ENCODE assay signal across 1 fruit fly cellular context in the genomic region with DNA sequence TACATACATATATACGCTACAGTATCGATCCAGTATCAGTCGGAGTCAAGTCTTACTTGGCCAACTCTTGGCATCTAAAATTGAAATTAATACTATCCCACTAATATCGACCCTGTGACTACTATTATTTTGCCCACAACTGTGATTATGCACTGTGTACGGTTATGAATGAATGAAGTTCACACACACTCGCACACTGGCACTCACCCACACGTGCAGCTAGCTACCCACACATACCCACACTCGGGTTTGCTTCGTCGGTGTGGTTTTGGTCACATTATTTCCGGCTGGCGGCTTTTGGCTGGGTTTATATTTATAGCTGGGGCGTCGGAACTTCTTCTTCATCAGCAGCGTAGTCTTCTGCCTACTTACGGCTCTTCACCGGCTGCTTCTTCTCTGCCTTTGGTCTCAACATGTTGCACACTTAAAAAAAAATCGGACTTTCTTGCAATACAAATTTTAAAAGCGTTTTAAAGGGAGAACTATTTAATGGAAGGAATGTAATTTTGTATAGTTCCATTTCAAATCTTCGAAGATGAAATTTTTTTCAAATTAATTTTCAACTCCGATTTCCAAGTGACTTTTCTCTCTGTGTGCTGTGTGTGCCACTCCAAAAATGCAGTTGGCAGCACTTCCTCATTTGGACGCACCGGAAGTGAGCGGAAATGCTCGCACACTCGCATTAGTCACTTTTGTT.
TF ChIP-seq lines count a peak whose summit lies in the region.

No protein-coding gene starts in this region.

TF ChIP-seq in whole organism, embryonic, 481 proteins besides CTCF, POLR2A, EP300 and RAD21 (continued from another document and continues in another):
- peak; percentile 29 for TF ChIP-seq nom (GFP tag; optimal IDR thresholded peaks at IDR 0.05; lab: Kevin White, UChicago)
- TF ChIP-seq chif (GFP tag; optimal IDR thresholded peaks at IDR 0.05; lab: Kevin White, UChicago): peak; percentile 94 to 97
- TF ChIP-seq Dref (GFP tag; IDR thresholded peaks at IDR 0.05; lab: Robert Waterston, UW): no peak
- TF ChIP-seq sd (tag; optimal IDR thresholded peaks at IDR 0.05; lab: Kevin White, UChicago): no peak
- peak; percentile 76 for TF ChIP-seq Usf (GFP tag; optimal IDR thresholded peaks at IDR 0.05; lab: Kevin White, UChicago)
- peak; percentile 90 for TF ChIP-seq CG17359 (tag; optimal IDR thresholded peaks at IDR 0.05; lab: Kevin White, UChicago)
- peak; percentile 94 for TF ChIP-seq wor (GFP tag; IDR thresholded peaks at IDR 0.05; lab: Robert Waterston, UW)
- peak; percentile 5 for TF ChIP-seq lbe (GFP tag; optimal IDR thresholded peaks at IDR 0.05; lab: Kevin White, UChicago)
- peak; percentile 61 for TF ChIP-seq run (tag; optimal IDR thresholded peaks at IDR 0.05; lab: Kevin White, UChicago)
- peak; percentile 88 for TF ChIP-seq HLH54F (GFP tag; optimal IDR thresholded peaks at IDR 0.05; lab: Kevin White, UChicago)
- TF ChIP-seq CG9932 (GFP tag; IDR thresholded peaks at IDR 0.05; lab: Robert Waterston, UW): peak; percentile 43
- TF ChIP-seq Fer1 (GFP tag; optimal IDR thresholded peaks at IDR 0.05; lab: Kevin White, UChicago): peak; percentile 75
- TF ChIP-seq eyg (GFP tag; optimal IDR thresholded peaks at IDR 0.05; lab: Kevin White, UChicago): peak; percentile 80
- peak; percentile 88 for TF ChIP-seq NC2α (GFP tag; optimal IDR thresholded peaks at IDR 0.05; lab: Kevin White, UChicago)
- peak; percentile 94 for TF ChIP-seq CG15601 (tag; optimal IDR thresholded peaks at IDR 0.05; lab: Kevin White, UChicago)
- TF ChIP-seq CG6791 (GFP tag; IDR thresholded peaks at IDR 0.05; lab: Robert Waterston, UW; ENCODE audit: partially characterized antibody): no peak
- peak; percentile 73 for TF ChIP-seq CG15011 (GFP tag; optimal IDR thresholded peaks at IDR 0.05; lab: Kevin White, UChicago)
- TF ChIP-seq CG10654 (GFP tag; optimal IDR thresholded peaks at IDR 0.05; lab: Kevin White, UChicago): peak; percentile 91
- TF ChIP-seq CG2199 (GFP tag; IDR thresholded peaks at IDR 0.05; lab: Robert Waterston, UW): peak; percentile 93
- TF ChIP-seq amos (GFP tag; IDR thresholded peaks at IDR 0.05; lab: Robert Waterston, UW; ENCODE audit: partially characterized antibody): no peak
- TF ChIP-seq eve (GFP tag; optimal IDR thresholded peaks at IDR 0.05; lab: Kevin White, UChicago): peak; percentile 50 to 96
- peak; percentile 89 for TF ChIP-seq CG12659 (GFP tag; optimal IDR thresholded peaks at IDR 0.05; lab: Kevin White, UChicago)
- TF ChIP-seq CG4854 (GFP tag; optimal IDR thresholded peaks at IDR 0.05; lab: Kevin White, UChicago): peak; percentile 83
- TF ChIP-seq da (GFP tag; optimal IDR thresholded peaks at IDR 0.05; lab: Kevin White, UChicago): peak; percentile 93
- peak; percentile 96 for TF ChIP-seq CG10959 (GFP tag; IDR thresholded peaks at IDR 0.05; lab: Robert Waterston, UW)
- TF ChIP-seq Camta (GFP tag; optimal IDR thresholded peaks at IDR 0.05; lab: Kevin White, UChicago): peak; percentile 93
- TF ChIP-seq CG2712 (tag; optimal IDR thresholded peaks at IDR 0.05; lab: Kevin White, UChicago): peak; percentile 95
- TF ChIP-seq croc (GFP tag; conservative IDR thresholded peaks at IDR 0.05; lab: Robert Waterston, UW): peak; percentile 92
- peak; percentile 74 for TF ChIP-seq HHEX (GFP tag; optimal IDR thresholded peaks at IDR 0.05; lab: Kevin White, UChicago)
- TF ChIP-seq Ets65A (GFP tag; lab: Kevin White, UChicago): peak; percentile 99
- peak; percentile 90 for TF ChIP-seq Hr3 (GFP tag; optimal IDR thresholded peaks at IDR 0.05; lab: Kevin White, UChicago)
- peak; percentile 59 for TF ChIP-seq CG10147 (GFP tag; optimal IDR thresholded peaks at IDR 0.05; lab: Kevin White, UChicago)
- peak; percentile 84 for TF ChIP-seq TFAM (GFP tag; optimal IDR thresholded peaks at IDR 0.05; lab: Kevin White, UChicago)
- TF ChIP-seq CG9817 (tag; optimal IDR thresholded peaks at IDR 0.05; lab: Kevin White, UChicago): peak; percentile 84
- TF ChIP-seq Bdp1 (GFP tag; optimal IDR thresholded peaks at IDR 0.05; lab: Kevin White, UChicago): peak; percentile 85
- peak; percentile 91 for TF ChIP-seq CG30403 (GFP tag; optimal IDR thresholded peaks at IDR 0.05; lab: Kevin White, UChicago)
- peak; percentile 90 for TF ChIP-seq shn (GFP tag; optimal IDR thresholded peaks at IDR 0.05; lab: Kevin White, UChicago)
- peak; percentile 63 for TF ChIP-seq HmgD (GFP tag; optimal IDR thresholded peaks at IDR 0.05; lab: Kevin White, UChicago)
- TF ChIP-seq Hey (tag; optimal IDR thresholded peaks at IDR 0.05; lab: Kevin White, UChicago): peak; percentile 59
- no peak for TF ChIP-seq pfk (GFP tag; optimal IDR thresholded peaks at IDR 0.05; lab: Kevin White, UChicago)
- peak; percentile 88 for TF ChIP-seq seq (GFP tag; IDR thresholded peaks at IDR 0.05; lab: Robert Waterston, UW)
- TF ChIP-seq ham (GFP tag; IDR thresholded peaks at IDR 0.05; lab: Robert Waterston, UW): no peak
- TF ChIP-seq ssp (GFP tag; IDR thresholded peaks at IDR 0.05; lab: Robert Waterston, UW): peak; percentile 81
- peak; percentile 85; the same call in 2 of the 3 replicates for TF ChIP-seq CG3726 (GFP tag; IDR thresholded peaks at IDR 0.05; lab: Robert Waterston, UW)
- TF ChIP-seq CG42726 (GFP tag; IDR thresholded peaks at IDR 0.05; lab: Robert Waterston, UW; ENCODE audit: partially characterized antibody): no peak
- no peak for TF ChIP-seq zen2 (GFP tag; IDR thresholded peaks at IDR 0.05; lab: Robert Waterston, UW; ENCODE audit: partially characterized antibody)
- TF ChIP-seq tx (GFP tag; optimal IDR thresholded peaks at IDR 0.05; lab: Kevin White, UChicago): peak; percentile 88
- peak; percentile 84 for TF ChIP-seq CG11093 (GFP tag; IDR thresholded peaks at IDR 0.05; lab: Robert Waterston, UW)
- TF ChIP-seq Bgb (GFP tag; IDR thresholded peaks at IDR 0.05; lab: Robert Waterston, UW; ENCODE audit: partially characterized antibody): no peak
- 0 out of 2 replicates have a peak, but pooled peaks have one; percentile 37 for TF ChIP-seq Taf1 (GFP tag; IDR thresholded peaks at IDR 0.05; lab: Robert Waterston, UW)
- TF ChIP-seq Hsf (GFP tag; optimal IDR thresholded peaks at IDR 0.05; lab: Kevin White, UChicago): peak; percentile 92
- TF ChIP-seq Spps (tag; optimal IDR thresholded peaks at IDR 0.05; lab: Kevin White, UChicago): peak; percentile 89
- TF ChIP-seq yki (optimal IDR thresholded peaks at IDR 0.05; lab: Kevin White, UChicago): no peak
- no peak for TF ChIP-seq CG16813 (GFP tag; IDR thresholded peaks at IDR 0.05; lab: Robert Waterston, UW; ENCODE audit: partially characterized antibody)
- TF ChIP-seq dmrt99B (tag; optimal IDR thresholded peaks at IDR 0.05; lab: Kevin White, UChicago): peak; percentile 92
- peak; percentile 83 for TF ChIP-seq CG11456 (GFP tag; IDR thresholded peaks at IDR 0.05; lab: Robert Waterston, UW)
- TF ChIP-seq Scr (GFP tag; IDR thresholded peaks at IDR 0.05; lab: Robert Waterston, UW; ENCODE audit: partially characterized antibody): no peak
- TF ChIP-seq fru (optimal IDR thresholded peaks at IDR 0.05; lab: Kevin White, UChicago): no peak
- TF ChIP-seq Hmr (GFP tag; optimal IDR thresholded peaks at IDR 0.05; lab: Kevin White, UChicago): peak; percentile 71
- TF ChIP-seq CG17361 (GFP tag; IDR thresholded peaks at IDR 0.05; lab: Robert Waterston, UW): peak; percentile 92
- TF ChIP-seq BtbVII (GFP tag; optimal IDR thresholded peaks at IDR 0.05; lab: Kevin White, UChicago): peak; percentile 69
- peak; percentile 72 for TF ChIP-seq kay (GFP tag; optimal IDR thresholded peaks at IDR 0.05; lab: Kevin White, UChicago)
- peak; percentile 94 for TF ChIP-seq Awh (GFP tag; IDR thresholded peaks at IDR 0.05; lab: Robert Waterston, UW)
- TF ChIP-seq pita (GFP tag; optimal IDR thresholded peaks at IDR 0.05; lab: Kevin White, UChicago): no peak
- TF ChIP-seq CG16779 (GFP tag; IDR thresholded peaks at IDR 0.05; lab: Robert Waterston, UW): 0 out of 2 replicates have a peak, but pooled peaks have one; percentile 29
- peak; percentile 81 for TF ChIP-seq ac (GFP tag; optimal IDR thresholded peaks at IDR 0.05; lab: Kevin White, UChicago)
- TF ChIP-seq crp (GFP tag; optimal IDR thresholded peaks at IDR 0.05; lab: Kevin White, UChicago): peak in 1 of 2 experiments; percentile 56
- TF ChIP-seq pan (optimal IDR thresholded peaks at IDR 0.05; lab: Kevin White, UChicago): no peak
- TF ChIP-seq pan (GFP tag; optimal IDR thresholded peaks at IDR 0.05 in 1 of 2, IDR thresholded peaks at IDR 0.05 in 1 of 2): peak in 1 of 2 experiments; percentile 91
- peak; percentile 73 for TF ChIP-seq wek (GFP tag; optimal IDR thresholded peaks at IDR 0.05; lab: Kevin White, UChicago)
- TF ChIP-seq fd64A (GFP tag; optimal IDR thresholded peaks at IDR 0.05; lab: Kevin White, UChicago): peak; percentile 88
- peak; percentile 72 for TF ChIP-seq kni (GFP tag; optimal IDR thresholded peaks at IDR 0.05; lab: Kevin White, UChicago)
- TF ChIP-seq Mad (GFP tag; optimal IDR thresholded peaks at IDR 0.05; lab: Kevin White, UChicago): peak; percentile 82
- peak; percentile 83 for TF ChIP-seq CG14667 (GFP tag; IDR thresholded peaks at IDR 0.05; lab: Robert Waterston, UW)
- peak; percentile 47 for TF ChIP-seq CG15479 (GFP tag; optimal IDR thresholded peaks at IDR 0.05; lab: Kevin White, UChicago)
- TF ChIP-seq slp2 (GFP tag; optimal IDR thresholded peaks at IDR 0.05; lab: Kevin White, UChicago): peak; percentile 89
- peak; percentile 27 to 59 for TF ChIP-seq insv (GFP tag; optimal IDR thresholded peaks at IDR 0.05; lab: Kevin White, UChicago)
- peak; percentile 90 for TF ChIP-seq CG6689 (GFP tag; IDR thresholded peaks at IDR 0.05; lab: Robert Waterston, UW)
- TF ChIP-seq exex (tag; optimal IDR thresholded peaks at IDR 0.05; lab: Kevin White, UChicago): no peak
- TF ChIP-seq Meics (GFP tag; optimal IDR thresholded peaks at IDR 0.05; lab: Kevin White, UChicago): peak; percentile 78
- peak; percentile 64 for TF ChIP-seq CG6765 (GFP tag; optimal IDR thresholded peaks at IDR 0.05; lab: Kevin White, UChicago)
- TF ChIP-seq CG7745 (tag; optimal IDR thresholded peaks at IDR 0.05; lab: Kevin White, UChicago): peak; percentile 71
- peak; percentile 92 for TF ChIP-seq CG8089 (GFP tag; optimal IDR thresholded peaks at IDR 0.05; lab: Kevin White, UChicago)
- TF ChIP-seq CG9437 (GFP tag; optimal IDR thresholded peaks at IDR 0.05; lab: Kevin White, UChicago): peak; percentile 82
- peak; percentile 97 for TF ChIP-seq Med (GFP tag; lab: Kevin White, UChicago)
- TF ChIP-seq Ada2b (GFP tag; IDR thresholded peaks at IDR 0.05; lab: Robert Waterston, UW): peak; percentile 91
- TF ChIP-seq CG1832 (GFP tag; optimal IDR thresholded peaks at IDR 0.05; lab: Kevin White, UChicago): no peak
- TF ChIP-seq CG34224 (GFP tag; IDR thresholded peaks at IDR 0.05; lab: Robert Waterston, UW; ENCODE audit: partially characterized antibody): no peak
- TF ChIP-seq stwl (tag; optimal IDR thresholded peaks at IDR 0.05; lab: Kevin White, UChicago): peak; percentile 59
- TF ChIP-seq CG4707 (GFP tag; optimal IDR thresholded peaks at IDR 0.05; lab: Kevin White, UChicago): peak; percentile 84
- TF ChIP-seq CG7839 (tag; optimal IDR thresholded peaks at IDR 0.05; lab: Kevin White, UChicago): peak; percentile 92
- TF ChIP-seq Adf1 (GFP tag; IDR thresholded peaks at IDR 0.05; lab: Robert Waterston, UW): peak; percentile 7; the same call in 1 of the 2 replicates
- TF ChIP-seq bowl (GFP tag; IDR thresholded peaks at IDR 0.05; lab: Robert Waterston, UW): peak; percentile 76
- TF ChIP-seq CG12071 (GFP tag; optimal IDR thresholded peaks at IDR 0.05; lab: Kevin White, UChicago): peak; percentile 84
- peak; percentile 59 for TF ChIP-seq CG2116 (GFP tag; optimal IDR thresholded peaks at IDR 0.05; lab: Kevin White, UChicago)
- peak; percentile 87 for TF ChIP-seq sr (GFP tag; IDR thresholded peaks at IDR 0.05; lab: Robert Waterston, UW)
- TF ChIP-seq HLHmδ (GFP tag; optimal IDR thresholded peaks at IDR 0.05; lab: Kevin White, UChicago): no peak
- peak; percentile 92 for TF ChIP-seq Drgx (GFP tag; IDR thresholded peaks at IDR 0.05; lab: Robert Waterston, UW)
- peak; percentile 82 for TF ChIP-seq CG13624 (GFP tag; optimal IDR thresholded peaks at IDR 0.05; lab: Kevin White, UChicago)
- peak; percentile 91 for TF ChIP-seq CG17385 (GFP tag; optimal IDR thresholded peaks at IDR 0.05; lab: Kevin White, UChicago)
- peak; percentile 73 for TF ChIP-seq tup (GFP tag; optimal IDR thresholded peaks at IDR 0.05; lab: Kevin White, UChicago)
- TF ChIP-seq CG8924 (tag; optimal IDR thresholded peaks at IDR 0.05; lab: Kevin White, UChicago): peak; percentile 91
- peak; percentile 89 for TF ChIP-seq CG11398 (GFP tag; optimal IDR thresholded peaks at IDR 0.05; lab: Kevin White, UChicago)
- peak; percentile 89 for TF ChIP-seq lmd (GFP tag; IDR thresholded peaks at IDR 0.05; lab: Robert Waterston, UW)
- TF ChIP-seq Side (GFP tag; optimal IDR thresholded peaks at IDR 0.05; lab: Kevin White, UChicago): peak; percentile 85
- TF ChIP-seq CG12104 (GFP tag; optimal IDR thresholded peaks at IDR 0.05; lab: Kevin White, UChicago): peak; percentile 86
- peak; percentile 40 for TF ChIP-seq slou (GFP tag; optimal IDR thresholded peaks at IDR 0.05; lab: Kevin White, UChicago)
- TF ChIP-seq CG9876 (GFP tag; optimal IDR thresholded peaks at IDR 0.05; lab: Kevin White, UChicago): peak; percentile 88
- TF ChIP-seq D (optimal IDR thresholded peaks at IDR 0.05; lab: Kevin White, UChicago): no peak
- peak; percentile 95 for TF ChIP-seq D (GFP tag; optimal IDR thresholded peaks at IDR 0.05; lab: Kevin White, UChicago)
- TF ChIP-seq trh (GFP tag; optimal IDR thresholded peaks at IDR 0.05; lab: Kevin White, UChicago): peak; percentile 87
- TF ChIP-seq dpn (GFP tag; optimal IDR thresholded peaks at IDR 0.05; lab: Kevin White, UChicago): peak; percentile 92
- peak; percentile 84 for TF ChIP-seq CG18619 (GFP tag; optimal IDR thresholded peaks at IDR 0.05; lab: Kevin White, UChicago)
- TF ChIP-seq Xrp1 (GFP tag; IDR thresholded peaks at IDR 0.05; lab: Robert Waterston, UW): peak; percentile 96
- no peak for TF ChIP-seq Sin3A (optimal IDR thresholded peaks at IDR 0.05; lab: Kevin White, UChicago)
- TF ChIP-seq Rx (GFP tag; IDR thresholded peaks at IDR 0.05; lab: Robert Waterston, UW): peak; percentile 91
- peak; percentile 79 for TF ChIP-seq Fer3 (tag; optimal IDR thresholded peaks at IDR 0.05; lab: Kevin White, UChicago)
- peak; percentile 85 for TF ChIP-seq Gug (GFP tag; IDR thresholded peaks at IDR 0.05; lab: Robert Waterston, UW)
- TF ChIP-seq hkb (optimal IDR thresholded peaks at IDR 0.05; lab: Kevin White, UChicago): no peak
- peak; percentile 90 for TF ChIP-seq hkb (GFP tag; IDR thresholded peaks at IDR 0.05; lab: Robert Waterston, UW)
- TF ChIP-seq Doc2 (GFP tag; IDR thresholded peaks at IDR 0.05; lab: Robert Waterston, UW): peak; percentile 28; the same call in 1 of the 2 replicates
- peak; percentile 83 for TF ChIP-seq CG12299 (tag; optimal IDR thresholded peaks at IDR 0.05; lab: Kevin White, UChicago)
